ENCODE assay signal across 1 fruit fly cellular context in the genomic region with DNA sequence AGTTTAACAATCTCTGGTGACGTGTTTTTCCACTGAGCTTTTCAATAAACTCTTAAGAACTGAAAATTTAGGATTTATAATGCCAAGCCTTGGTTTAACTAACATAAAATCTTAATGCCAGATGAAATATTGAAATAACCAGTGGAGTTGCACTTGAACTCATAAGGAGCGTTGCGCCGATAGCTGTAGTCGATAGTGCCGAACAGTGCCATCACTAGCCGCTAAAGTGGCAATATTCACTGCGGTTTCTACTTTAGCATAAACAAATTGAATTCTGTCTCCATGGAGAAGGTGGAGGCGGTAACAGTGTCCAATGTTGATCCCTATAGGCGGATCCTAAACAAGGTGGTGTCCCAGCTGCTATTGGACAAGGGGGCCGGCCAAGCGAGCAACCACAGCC.
TF ChIP-seq lines count a peak whose summit lies in the region.

Gene Taf8, plus strand, starts transcription at position 193 of the 400 bp plus-strand sequence.

TF ChIP-seq in whole organism, embryonic, 481 proteins besides CTCF, POLR2A, EP300 and RAD21 (continued from another document and continues in another):
- TF ChIP-seq CG7372 (GFP tag; IDR thresholded peaks at IDR 0.05; lab: Robert Waterston, UW) (no peak), CG7786 (GFP tag; optimal IDR thresholded peaks at IDR 0.05; lab: Kevin White, UChicago) (no peak), CG6654 (GFP tag; optimal IDR thresholded peaks at IDR 0.05; lab: Kevin White, UChicago) (no peak), otp (GFP tag; IDR thresholded peaks at IDR 0.05; lab: Robert Waterston, UW) (no peak), CG7987 (GFP tag; optimal IDR thresholded peaks at IDR 0.05; lab: Kevin White, UChicago) (no peak), dpn (GFP tag; optimal IDR thresholded peaks at IDR 0.05; lab: Kevin White, UChicago) (peak in 1 of 2 experiments; percentile 1), vvl (GFP tag; IDR thresholded peaks at IDR 0.05; lab: Robert Waterston, UW) (no peak), odd (GFP tag; optimal IDR thresholded peaks at IDR 0.05; lab: Kevin White, UChicago) (no peak), CG4282 (GFP tag; optimal IDR thresholded peaks at IDR 0.05; lab: Kevin White, UChicago) (no peak), Optix (GFP tag; IDR thresholded peaks at IDR 0.05; lab: Robert Waterston, UW) (no peak), MESR4 (GFP tag; optimal IDR thresholded peaks at IDR 0.05; lab: Kevin White, UChicago) (peak; percentile 35), Oaz (GFP tag; IDR thresholded peaks at IDR 0.05; lab: Robert Waterston, UW) (no peak), exex (tag; optimal IDR thresholded peaks at IDR 0.05; lab: Kevin White, UChicago) (no peak), CG16815 (GFP tag; optimal IDR thresholded peaks at IDR 0.05; lab: Kevin White, UChicago) (no peak), CG14710 (tag; optimal IDR thresholded peaks at IDR 0.05; lab: Kevin White, UChicago) (no peak), CG4404 (GFP tag; IDR thresholded peaks at IDR 0.05; lab: Robert Waterston, UW) (no peak), CG14860 (GFP tag; IDR thresholded peaks at IDR 0.05; lab: Robert Waterston, UW; ENCODE audit: partially characterized antibody) (0 out of 3 replicates have a peak, but pooled peaks have one; percentile 44), CHES-1-like (GFP tag; optimal IDR thresholded peaks at IDR 0.05; lab: Kevin White, UChicago) (no peak), Spps (tag; optimal IDR thresholded peaks at IDR 0.05; lab: Kevin White, UChicago) (no peak), ci (GFP tag; IDR thresholded peaks at IDR 0.05; lab: Robert Waterston, UW) (no peak), CG16813 (GFP tag; IDR thresholded peaks at IDR 0.05; lab: Robert Waterston, UW; ENCODE audit: partially characterized antibody) (peak; percentile 81), hb (GFP tag; IDR thresholded peaks at IDR 0.05; lab: Robert Waterston, UW; ENCODE audit: partially characterized antibody) (peak; percentile 54; the same call in 1 of the 3 replicates), Bdp1 (GFP tag; optimal IDR thresholded peaks at IDR 0.05; lab: Kevin White, UChicago) (no peak), CG11723 (GFP tag; optimal IDR thresholded peaks at IDR 0.05; lab: Kevin White, UChicago) (no peak), luna (GFP tag; optimal IDR thresholded peaks at IDR 0.05; lab: Kevin White, UChicago) (no peak), CG4707 (GFP tag; optimal IDR thresholded peaks at IDR 0.05; lab: Kevin White, UChicago) (no peak), CG17912 (GFP tag; optimal IDR thresholded peaks at IDR 0.05; lab: Kevin White, UChicago) (no peak), trem (tag; optimal IDR thresholded peaks at IDR 0.05; lab: Kevin White, UChicago) (no peak), toy (GFP tag; IDR thresholded peaks at IDR 0.05; lab: Robert Waterston, UW) (no peak), Xrp1 (GFP tag; IDR thresholded peaks at IDR 0.05; lab: Robert Waterston, UW) (no peak), CG6791 (GFP tag; IDR thresholded peaks at IDR 0.05; lab: Robert Waterston, UW; ENCODE audit: partially characterized antibody) (peak; percentile 81), hth (optimal IDR thresholded peaks at IDR 0.05; lab: Kevin White, UChicago) (no peak), CG13123 (GFP tag; optimal IDR thresholded peaks at IDR 0.05; lab: Kevin White, UChicago) (no peak), CG12659 (GFP tag; optimal IDR thresholded peaks at IDR 0.05; lab: Kevin White, UChicago) (no peak), oc (tag; optimal IDR thresholded peaks at IDR 0.05; lab: Kevin White, UChicago) (no peak), grn (GFP tag; optimal IDR thresholded peaks at IDR 0.05; lab: Kevin White, UChicago) (no peak), Ets65A (GFP tag; lab: Kevin White, UChicago) (no peak), inv (GFP tag; IDR thresholded peaks at IDR 0.05; lab: Robert Waterston, UW; ENCODE audit: partially characterized antibody) (peak; percentile 67), peb (GFP tag; IDR thresholded peaks at IDR 0.05; lab: Robert Waterston, UW) (no peak), CG11247 (GFP tag; IDR thresholded peaks at IDR 0.05; lab: Robert Waterston, UW) (no peak), CG2120 (GFP tag; optimal IDR thresholded peaks at IDR 0.05; lab: Kevin White, UChicago) (peak; percentile 21), CG4617 (GFP tag; optimal IDR thresholded peaks at IDR 0.05; lab: Kevin White, UChicago; ENCODE audit: borderline replicate concordance) (peak; percentile 32), gsb (GFP tag; IDR thresholded peaks at IDR 0.05; lab: Robert Waterston, UW) (no peak), CG8765 (GFP tag; IDR thresholded peaks at IDR 0.05; lab: Robert Waterston, UW) (no peak), CG1603 (tag; optimal IDR thresholded peaks at IDR 0.05; lab: Kevin White, UChicago) (peak; percentile 20), mirr (GFP tag; optimal IDR thresholded peaks at IDR 0.05; lab: Kevin White, UChicago) (no peak), yki (optimal IDR thresholded peaks at IDR 0.05; lab: Kevin White, UChicago) (no peak), CG34224 (GFP tag; IDR thresholded peaks at IDR 0.05; lab: Robert Waterston, UW; ENCODE audit: partially characterized antibody) (peak; percentile 31), vnd (GFP tag; IDR thresholded peaks at IDR 0.05; lab: Robert Waterston, UW; ENCODE audit: partially characterized antibody) (peak; percentile 62), bsh (GFP tag; optimal IDR thresholded peaks at IDR 0.05; lab: Kevin White, UChicago) (no peak), prd (optimal IDR thresholded peaks at IDR 0.05; lab: Kevin White, UChicago) (no peak), prd (GFP tag; IDR thresholded peaks at IDR 0.05; lab: Robert Waterston, UW) (peak; percentile 31; the same call in 1 of the 3 replicates), CG31224 (GFP tag; IDR thresholded peaks at IDR 0.05; lab: Robert Waterston, UW) (no peak), CG4424 (GFP tag; optimal IDR thresholded peaks at IDR 0.05; lab: Kevin White, UChicago) (no peak), salm (tag; optimal IDR thresholded peaks at IDR 0.05; lab: Kevin White, UChicago) (no peak), CG30020 (tag; optimal IDR thresholded peaks at IDR 0.05; lab: Kevin White, UChicago) (no peak), gt (GFP tag; IDR thresholded peaks at IDR 0.05; lab: Robert Waterston, UW) (no peak), slbo (GFP tag; IDR thresholded peaks at IDR 0.05; lab: Robert Waterston, UW) (peak; percentile 63), Scr (GFP tag; IDR thresholded peaks at IDR 0.05; lab: Robert Waterston, UW; ENCODE audit: partially characterized antibody) (peak; percentile 67), CG32767 (GFP tag; IDR thresholded peaks at IDR 0.05; lab: Robert Waterston, UW) (no peak), lola (GFP tag; optimal IDR thresholded peaks at IDR 0.05; lab: Kevin White, UChicago) (no peak), ems (GFP tag; optimal IDR thresholded peaks at IDR 0.05; lab: Kevin White, UChicago) (no peak), CG8359 (GFP tag; optimal IDR thresholded peaks at IDR 0.05; lab: Kevin White, UChicago; ENCODE audit: borderline replicate concordance) (no peak), sens (GFP tag; lab: Kevin White, UChicago) (peak; percentile 16), CG14441 (GFP tag; IDR thresholded peaks at IDR 0.05; lab: Robert Waterston, UW) (no peak), zfh1 (GFP tag; IDR thresholded peaks at IDR 0.05; lab: Robert Waterston, UW) (0 out of 3 replicates have a peak, but pooled peaks have one; percentile 14), Dek (tag; optimal IDR thresholded peaks at IDR 0.05; lab: Kevin White, UChicago) (no peak), Usf (GFP tag; optimal IDR thresholded peaks at IDR 0.05; lab: Kevin White, UChicago) (no peak), stwl (tag; optimal IDR thresholded peaks at IDR 0.05; lab: Kevin White, UChicago) (no peak), amos (GFP tag; IDR thresholded peaks at IDR 0.05; lab: Robert Waterston, UW; ENCODE audit: partially characterized antibody) (peak; percentile 79), NC2α (GFP tag; optimal IDR thresholded peaks at IDR 0.05; lab: Kevin White, UChicago) (no peak), HLH4C (GFP tag; IDR thresholded peaks at IDR 0.05; lab: Robert Waterston, UW; ENCODE audit: partially characterized antibody) (peak; percentile 37; the same call in 2 of the 3 replicates), CG17612 (GFP tag; IDR thresholded peaks at IDR 0.05; lab: Robert Waterston, UW) (no peak), ewg (GFP tag; optimal IDR thresholded peaks at IDR 0.05; lab: Kevin White, UChicago) (no peak), sob (GFP tag; IDR thresholded peaks at IDR 0.05; lab: Robert Waterston, UW) (0 out of 2 replicates have a peak, but pooled peaks have one; percentile 7), CoRest (tag; optimal IDR thresholded peaks at IDR 0.05; lab: Kevin White, UChicago) (no peak), unc-4 (GFP tag; IDR thresholded peaks at IDR 0.05; lab: Robert Waterston, UW; ENCODE audit: partially characterized antibody) (peak; percentile 51), CG9932 (GFP tag; IDR thresholded peaks at IDR 0.05; lab: Robert Waterston, UW) (peak; percentile 68), CG9727 (GFP tag; optimal IDR thresholded peaks at IDR 0.05; lab: Kevin White, UChicago) (no peak), C15 (GFP tag; IDR thresholded peaks at IDR 0.05; lab: Robert Waterston, UW) (no peak), CG13775 (GFP tag; optimal IDR thresholded peaks at IDR 0.05; lab: Kevin White, UChicago) (peak; percentile 14), sisA (GFP tag; IDR thresholded peaks at IDR 0.05; lab: Robert Waterston, UW) (0 out of 2 replicates have a peak, but pooled peaks have one; percentile 5), tna (GFP tag; IDR thresholded peaks at IDR 0.05; lab: Robert Waterston, UW; ENCODE audit: partially characterized antibody) (peak; percentile 9; the same call in 1 of the 2 replicates), E2f2 (GFP tag; IDR thresholded peaks at IDR 0.05; lab: Robert Waterston, UW) (peak; percentile 21; the same call in 1 of the 2 replicates), hbn (GFP tag; IDR thresholded peaks at IDR 0.05; lab: Robert Waterston, UW; ENCODE audit: partially characterized antibody) (peak; percentile 46; the same call in 1 of the 2 replicates), Dll (GFP tag; IDR thresholded peaks at IDR 0.05; lab: Robert Waterston, UW; ENCODE audit: partially characterized antibody) (peak; percentile 63; the same call in 3 of the 4 replicates), CG13287 (GFP tag; IDR thresholded peaks at IDR 0.05; lab: Robert Waterston, UW; ENCODE audit: partially characterized antibody) (peak; percentile 60), CG4820 (GFP tag; optimal IDR thresholded peaks at IDR 0.05; lab: Kevin White, UChicago) (no peak), gro (GFP tag; optimal IDR thresholded peaks at IDR 0.05; lab: Kevin White, UChicago) (no peak), CG9437 (GFP tag; optimal IDR thresholded peaks at IDR 0.05; lab: Kevin White, UChicago) (no peak), BEAF-32 (GFP tag; optimal IDR thresholded peaks at IDR 0.05; lab: Kevin White, UChicago) (peak; percentile 71), en (GFP tag; optimal IDR thresholded peaks at IDR 0.05; lab: Kevin White, UChicago) (no peak), CG14667 (GFP tag; IDR thresholded peaks at IDR 0.05; lab: Robert Waterston, UW) (no peak), D19A (tag; optimal IDR thresholded peaks at IDR 0.05; lab: Kevin White, UChicago) (no peak), pita (GFP tag; optimal IDR thresholded peaks at IDR 0.05; lab: Kevin White, UChicago) (no peak), Dbx (GFP tag; IDR thresholded peaks at IDR 0.05; lab: Robert Waterston, UW) (no peak), HLH54F (GFP tag; optimal IDR thresholded peaks at IDR 0.05; lab: Kevin White, UChicago) (no peak), dm (GFP tag; optimal IDR thresholded peaks at IDR 0.05; lab: Kevin White, UChicago) (no peak), ara (GFP tag; IDR thresholded peaks at IDR 0.05; lab: Robert Waterston, UW) (no peak), fu2 (GFP tag; optimal IDR thresholded peaks at IDR 0.05; lab: Kevin White, UChicago) (no peak), gem (tag; optimal IDR thresholded peaks at IDR 0.05; lab: Kevin White, UChicago) (no peak), CG31388 (GFP tag; optimal IDR thresholded peaks at IDR 0.05; lab: Kevin White, UChicago) (no peak), insv (GFP tag; optimal IDR thresholded peaks at IDR 0.05; lab: Kevin White, UChicago) (no peak), abd-A (tag; optimal IDR thresholded peaks at IDR 0.05; lab: Kevin White, UChicago) (no peak), MBD-R2 (GFP tag; IDR thresholded peaks at IDR 0.05; lab: Robert Waterston, UW) (peak; percentile 67), dati (GFP tag; IDR thresholded peaks at IDR 0.05; lab: Robert Waterston, UW) (no peak), CG4360 (GFP tag; IDR thresholded peaks at IDR 0.05; lab: Robert Waterston, UW) (no peak), CG11456 (GFP tag; IDR thresholded peaks at IDR 0.05; lab: Robert Waterston, UW) (0 out of 3 replicates have a peak, but pooled peaks have one; percentile 47), phol (tag; optimal IDR thresholded peaks at IDR 0.05; lab: Kevin White, UChicago) (no peak), Neu2 (GFP tag; optimal IDR thresholded peaks at IDR 0.05; lab: Kevin White, UChicago; ENCODE audit: borderline replicate concordance) (no peak), CG5180 (GFP tag; optimal IDR thresholded peaks at IDR 0.05; lab: Kevin White, UChicago) (no peak), Hsf (GFP tag; optimal IDR thresholded peaks at IDR 0.05; lab: Kevin White, UChicago) (no peak), zfh2 (GFP tag; optimal IDR thresholded peaks at IDR 0.05; lab: Kevin White, UChicago) (peak; percentile 38), CG10267 (tag; optimal IDR thresholded peaks at IDR 0.05; lab: Kevin White, UChicago) (no peak), Med (GFP tag; lab: Kevin White, UChicago) (peak; percentile 40), CG18262 (tag; optimal IDR thresholded peaks at IDR 0.05; lab: Kevin White, UChicago) (no peak), ERR (GFP tag; optimal IDR thresholded peaks at IDR 0.05; lab: Kevin White, UChicago) (no peak), CG14050 (GFP tag; IDR thresholded peaks at IDR 0.05; lab: Robert Waterston, UW) (no peak), Elba2 (GFP tag; optimal IDR thresholded peaks at IDR 0.05; lab: Kevin White, UChicago) (no peak), lmd (GFP tag; IDR thresholded peaks at IDR 0.05; lab: Robert Waterston, UW) (no peak), Lhr (GFP tag; optimal IDR thresholded peaks at IDR 0.05; lab: Kevin White, UChicago) (no peak), CG3847 (GFP tag; IDR thresholded peaks at IDR 0.05; lab: Robert Waterston, UW) (no peak), gcm2 (GFP tag; optimal IDR thresholded peaks at IDR 0.05; lab: Kevin White, UChicago) (no peak), Rfx (GFP tag; IDR thresholded peaks at IDR 0.05; lab: Robert Waterston, UW) (peak; percentile 52; the same call in 1 of the 2 replicates), CG32532 (GFP tag; IDR thresholded peaks at IDR 0.05; lab: Robert Waterston, UW) (no peak), CG8290 (GFP tag; optimal IDR thresholded peaks at IDR 0.05; lab: Kevin White, UChicago) (no peak), CG8290 (tag; optimal IDR thresholded peaks at IDR 0.05; lab: Kevin White, UChicago) (peak in 1 of 2 experiments; percentile 31), row (GFP tag; IDR thresholded peaks at IDR 0.05; lab: Robert Waterston, UW) (peak; percentile 81)
